Comparison of ENCODE assay signal across 5 worm cellular contexts in genomic region chrIII:946250-946725, ce11.
TF ChIP-seq lines count a peak whose summit lies in the region.

Gene fbxa-60 (minus strand): TSS chrIII:946300.

TF ChIP-seq in whole organism, L1 larva, 84 proteins besides CTCF, POLR2A, EP300 and RAD21:
- TF ChIP-seq elt-2 (tag; optimal IDR thresholded peaks at IDR 0.05; lab: Kevin White, UChicago) (peak; percentile 68), ceh-8 (GFP tag; optimal IDR thresholded peaks at IDR 0.05; lab: Kevin White, UChicago) (no peak)

TF ChIP-seq in whole organism, L2 larva, 48 proteins besides CTCF, POLR2A, EP300 and RAD21:
- peak; percentile 19 for TF ChIP-seq nhr-129 (tag; optimal IDR thresholded peaks at IDR 0.05; lab: Kevin White, UChicago)
- TF ChIP-seq nhr-21 (tag; optimal IDR thresholded peaks at IDR 0.05; lab: Kevin White, UChicago), result no peak
- TF ChIP-seq gmeb-1 (tag; optimal IDR thresholded peaks at IDR 0.05; lab: Kevin White, UChicago), result peak; percentile 28
- no peak for TF ChIP-seq nhr-10 (tag; optimal IDR thresholded peaks at IDR 0.05; lab: Kevin White, UChicago)
- peak; percentile 9 for TF ChIP-seq sma-9 (GFP tag; optimal IDR thresholded peaks at IDR 0.05; lab: Kevin White, UChicago)
- TF ChIP-seq sma-9 (tag; optimal IDR thresholded peaks at IDR 0.05; lab: Kevin White, UChicago), result no peak
- TF ChIP-seq fos-1 (tag; optimal IDR thresholded peaks at IDR 0.05; lab: Kevin White, UChicago), result peak; percentile 83
- no peak for TF ChIP-seq aly-2 (tag; optimal IDR thresholded peaks at IDR 0.05; lab: Kevin White, UChicago)

TF ChIP-seq in whole organism, L3 larva, 47 proteins besides CTCF, POLR2A, EP300 and RAD21:
- TF ChIP-seq daf-12 (tag; optimal IDR thresholded peaks at IDR 0.05; lab: Kevin White, UChicago) (no peak), lin-39 (tag; optimal IDR thresholded peaks at IDR 0.05; lab: Kevin White, UChicago) (no peak), nhr-25 (tag; optimal IDR thresholded peaks at IDR 0.05; lab: Kevin White, UChicago) (no peak), elt-2 (tag; optimal IDR thresholded peaks at IDR 0.05; lab: Kevin White, UChicago) (peak; percentile 79), aly-2 (tag; optimal IDR thresholded peaks at IDR 0.05; lab: Kevin White, UChicago) (no peak), skn-1 (tag; optimal IDR thresholded peaks at IDR 0.05; lab: Kevin White, UChicago) (no peak), fos-1 (tag; optimal IDR thresholded peaks at IDR 0.05; lab: Kevin White, UChicago) (no peak), pqm-1 (tag; optimal IDR thresholded peaks at IDR 0.05; lab: Kevin White, UChicago) (peak; percentile 15), R02D3.7 (tag; optimal IDR thresholded peaks at IDR 0.05; lab: Kevin White, UChicago) (no peak), nfya-1 (tag; optimal IDR thresholded peaks at IDR 0.05; lab: Kevin White, UChicago; ENCODE audit: insufficient read depth) (no peak), egl-5 (tag; optimal IDR thresholded peaks at IDR 0.05; lab: Kevin White, UChicago) (no peak), elt-3 (tag; optimal IDR thresholded peaks at IDR 0.05; lab: Kevin White, UChicago) (no peak), ama-1 (optimal IDR thresholded peaks at IDR 0.05; lab: Kevin White, UChicago) (no peak), ZK546.5 (tag; optimal IDR thresholded peaks at IDR 0.05; lab: Kevin White, UChicago) (no peak), pha-4 (tag; optimal IDR thresholded peaks at IDR 0.05; lab: Kevin White, UChicago) (peak; percentile 19), ztf-4 (tag; optimal IDR thresholded peaks at IDR 0.05; lab: Kevin White, UChicago) (no peak)

TF ChIP-seq in whole organism, L4 larva, 104 proteins besides CTCF, POLR2A, EP300 and RAD21:
- no peak for TF ChIP-seq daf-16 (GFP tag; optimal IDR thresholded peaks at IDR 0.05; lab: Kevin White, UChicago)
- peak; percentile 53 for TF ChIP-seq daf-16 (tag; optimal IDR thresholded peaks at IDR 0.05; lab: Kevin White, UChicago)
- TF ChIP-seq php-3 (GFP tag; IDR thresholded peaks at IDR 0.05; lab: Robert Waterston, UW), result peak; percentile 80
- TF ChIP-seq dve-1 (tag; optimal IDR thresholded peaks at IDR 0.05; lab: Kevin White, UChicago; ENCODE audit: insufficient read depth), result peak; percentile 63
- TF ChIP-seq pqm-1 (tag; optimal IDR thresholded peaks at IDR 0.05; lab: Kevin White, UChicago), result peak; percentile 76
- TF ChIP-seq nhr-28 (tag; optimal IDR thresholded peaks at IDR 0.05; lab: Kevin White, UChicago), result peak; percentile 61
- TF ChIP-seq zip-2 (tag; optimal IDR thresholded peaks at IDR 0.05; lab: Kevin White, UChicago), result peak; percentile 75
- peak; percentile 66; the same call in 1 of the 2 replicates for TF ChIP-seq tra-1 (GFP tag; IDR thresholded peaks at IDR 0.05; lab: Robert Waterston, UW)
- TF ChIP-seq nhr-77 (tag; optimal IDR thresholded peaks at IDR 0.05; lab: Kevin White, UChicago), result peak; percentile 12
- peak; percentile 82 for TF ChIP-seq hlh-11 (tag; optimal IDR thresholded peaks at IDR 0.05; lab: Kevin White, UChicago)
- TF ChIP-seq T20F7.1 (GFP tag; optimal IDR thresholded peaks at IDR 0.05; lab: Kevin White, UChicago), result peak; percentile 54
- TF ChIP-seq hlh-30 (tag; optimal IDR thresholded peaks at IDR 0.05; lab: Kevin White, UChicago; ENCODE audit: insufficient read depth), result peak; percentile 16
- TF ChIP-seq dmd-6 (GFP tag; IDR thresholded peaks at IDR 0.05; lab: Robert Waterston, UW), result peak; percentile 95
- TF ChIP-seq F26F4.8 (GFP tag; conservative IDR thresholded peaks at IDR 0.05; lab: Robert Waterston, UW), result no peak
- TF ChIP-seq D1046.2 (GFP tag; IDR thresholded peaks at IDR 0.05; lab: Robert Waterston, UW), result no peak
- TF ChIP-seq saeg-2 (GFP tag; IDR thresholded peaks at IDR 0.05; lab: Robert Waterston, UW), result no peak
- peak; percentile 36; the same call in 1 of the 2 replicates for TF ChIP-seq lin-1 (GFP tag; IDR thresholded peaks at IDR 0.05; lab: Robert Waterston, UW)

TF ChIP-seq in whole organism, young adult, 124 proteins besides CTCF, POLR2A, EP300 and RAD21:
- peak; percentile 79 for TF ChIP-seq nhr-80 (tag; optimal IDR thresholded peaks at IDR 0.05; lab: Kevin White, UChicago)
- no peak for TF ChIP-seq hmg-1.2 (GFP tag; IDR thresholded peaks at IDR 0.05; lab: Robert Waterston, UW)
- TF ChIP-seq attf-5 (GFP tag; optimal IDR thresholded peaks at IDR 0.05; lab: Kevin White, UChicago), result peak; percentile 27
- peak; percentile 60 for TF ChIP-seq unc-62 (GFP tag; optimal IDR thresholded peaks at IDR 0.05; lab: Kevin White, UChicago)
- TF ChIP-seq pbrm-1 (GFP tag; IDR thresholded peaks at IDR 0.05; lab: Robert Waterston, UW), result no peak
- TF ChIP-seq cebp-1 (GFP tag; IDR thresholded peaks at IDR 0.05; lab: Robert Waterston, UW), result peak; percentile 88
- peak; percentile 78 for TF ChIP-seq cebp-1 (tag; optimal IDR thresholded peaks at IDR 0.05; lab: Kevin White, UChicago)
